Worm (Caenorhabditis elegans) whole organism, young adult: ENCODE measurements around the gene Y67D8C.7.
"Not testable (repeated sequence)": the region's sequence is repeated elsewhere in the genome, so short reads cannot be mapped to it uniquely, and the experiment has no call there.

Source experiments
- B0035.1 ChIP-seq: sonication (generic microtip); optimal IDR thresholded peaks from 2 replicates; lab custom pipeline; 2016; ENCODE audit warnings: missing genetic modification characterization, mild to moderate bottlenecking, missing compliant biosample characterization, missing genotype, missing genetic modification reagents
- B0261.1 ChIP-seq: sonication (generic microtip); optimal IDR thresholded peaks from 2 replicates; lab custom pipeline; 2016; ENCODE audit warnings: mild to moderate bottlenecking, missing genetic modification characterization, moderate library complexity, missing compliant biosample characterization
- F39B2.1 ChIP-seq: fragments of 200-800 bp; sonication (Bioruptor generic); IDR thresholded peaks from 2 replicates; pipeline ENCODE4 v1.3.6; 2022; ENCODE audit warnings: missing genetic modification reagents, missing genetic modification characterization, missing compliant biosample characterization
- F57A8.1 ChIP-seq: fragments of 200-800 bp; sonication (Bioruptor generic); optimal IDR thresholded peaks from 2 replicates; lab custom pipeline; 2018; ENCODE audit warnings: mild to moderate bottlenecking, missing genetic modification characterization, moderate library complexity, missing compliant biosample characterization
- Y67H2A.10 ChIP-seq: fragments of 200-800 bp; sonication (Bioruptor generic); conservative IDR thresholded peaks from 2 replicates; pipeline ENCODE4 v1.3.6; 2022; ENCODE audit warnings: missing genetic modification reagents, missing genetic modification characterization, missing compliant biosample characterization
- ama-1 ChIP-seq, 3 experiments: fragments of 150-350 bp in 1 of 3; sonication (generic microtip) in 2 of 3; optimal IDR thresholded peaks; 2 replicates each; lab custom pipeline; 2014 to 2018; ENCODE audit warnings: missing biosample characterization in 2 of 3, missing genetic modification characterization in 2 of 3, missing genetic modification reagents in 2 of 3
- aptf-2 ChIP-seq: fragments of 200-800 bp; sonication (Bioruptor generic); conservative IDR thresholded peaks from 2 replicates; pipeline ENCODE4 v1.3.6; 2022; ENCODE audit warnings: missing genetic modification reagents, missing genetic modification characterization, missing compliant biosample characterization
- atf-7 ChIP-seq: sonication (generic microtip); optimal IDR thresholded peaks from 2 replicates; lab custom pipeline; 2017; ENCODE audit warnings: mild to moderate bottlenecking, missing genetic modification characterization, missing compliant biosample characterization
- attf-5 ChIP-seq: fragments of 200-800 bp; sonication (Bioruptor generic); optimal IDR thresholded peaks from 2 replicates; lab custom pipeline; 2018; ENCODE audit warnings: mild to moderate bottlenecking, missing genetic modification characterization, missing compliant biosample characterization
- bed-1 ChIP-seq: fragments of 200-800 bp; sonication (Bioruptor generic); IDR thresholded peaks from 2 replicates; pipeline ENCODE4 v1.3.6; 2022; ENCODE audit warnings: missing genetic modification reagents, missing genetic modification characterization, missing compliant biosample characterization
- ccch-3 ChIP-seq: fragments of 200-800 bp; sonication (Bioruptor generic); optimal IDR thresholded peaks from 2 replicates; lab custom pipeline; 2018; ENCODE audit warnings: mild to moderate bottlenecking, missing genetic modification characterization, missing compliant biosample characterization
- cebp-1 ChIP-seq, 2 experiments: fragments of 200-800 bp in 1 of 2; sonication (Bioruptor generic) in 1 of 2; sonication (generic microtip) in 1 of 2; IDR thresholded peaks in 1 of 2; optimal IDR thresholded peaks in 1 of 2; 2 replicates each; pipeline versions ENCODE4 v1.3.6 to Lab custom; 2017 to 2022; ENCODE audit warnings: missing compliant biosample characterization in 2 of 2, missing genetic modification characterization in 2 of 2, mild to moderate bottlenecking in 1 of 2, missing genetic modification reagents in 1 of 2, moderate library complexity in 1 of 2
- ceh-40 ChIP-seq: fragments of 200-800 bp; sonication (Bioruptor generic); IDR thresholded peaks from 2 replicates; pipeline ENCODE4 v1.3.6; 2022; ENCODE audit warnings: missing genetic modification characterization, missing compliant biosample characterization
- ceh-91 ChIP-seq: fragments of 200-800 bp; sonication (Bioruptor generic); IDR thresholded peaks from 2 replicates; pipeline ENCODE4 v1.3.6; 2022; ENCODE audit warnings: missing genetic modification reagents, missing genetic modification characterization, missing compliant biosample characterization
- efl-1 ChIP-seq: fragments of 150-350 bp; optimal IDR thresholded peaks from 2 replicates; lab custom pipeline; 2014; ENCODE audit warnings: missing biosample characterization, missing genetic modification reagents, missing genetic modification characterization
- hsf-1 ChIP-seq: fragments of 200-800 bp; sonication (Bioruptor generic); IDR thresholded peaks from 2 replicates; pipeline ENCODE4 v1.3.6; 2022; ENCODE audit warnings: missing genetic modification reagents, missing genetic modification characterization, missing compliant biosample characterization
- let-526 ChIP-seq: fragments of 200-800 bp; sonication (Bioruptor generic); IDR thresholded peaks from 2 replicates; pipeline ENCODE4 v1.3.6; 2022; ENCODE audit warnings: missing genetic modification reagents, missing genetic modification characterization, missing compliant biosample characterization
- lin-35 ChIP-seq, 3 experiments: fragments of 150-350 bp in 2 of 3; sonication (generic microtip) in 1 of 3; optimal IDR thresholded peaks; 2 replicates each; lab custom pipeline; 2014 to 2018; ENCODE audit warnings: missing biosample characterization in 3 of 3, missing genetic modification characterization in 3 of 3, missing genetic modification reagents in 3 of 3
- lin-40 ChIP-seq: sonication (generic microtip); optimal IDR thresholded peaks from 2 replicates; lab custom pipeline; 2016; ENCODE audit warnings: missing genetic modification characterization, mild to moderate bottlenecking, missing compliant biosample characterization, missing genotype, missing genetic modification reagents
- lin-54 ChIP-seq: fragments of 200-800 bp; sonication (Bioruptor generic); optimal IDR thresholded peaks from 2 replicates; lab custom pipeline; 2018; ENCODE audit warnings: mild to moderate bottlenecking, missing genetic modification characterization, missing compliant biosample characterization
- lir-1 ChIP-seq: fragments of 200-800 bp; sonication (Bioruptor generic); conservative IDR thresholded peaks from 2 replicates; pipeline ENCODE4 v1.3.6; 2022; ENCODE audit warnings: missing genetic modification reagents, missing genetic modification characterization, missing compliant biosample characterization
- lsl-1 ChIP-seq: fragments of 200-800 bp; sonication (Bioruptor generic); optimal IDR thresholded peaks from 2 replicates; lab custom pipeline; 2018; ENCODE audit warnings: mild to moderate bottlenecking, missing genetic modification characterization, moderate library complexity, missing compliant biosample characterization
- lsy-27 ChIP-seq: sonication (generic microtip); optimal IDR thresholded peaks from 2 replicates; lab custom pipeline; 2017; ENCODE audit warnings: missing genetic modification characterization, mild to moderate bottlenecking, missing compliant biosample characterization, antibody characterized with exemption, missing genotype, borderline replicate concordance; ENCODE audit not compliant: insufficient read depth
- madf-10 ChIP-seq: sonication (generic microtip); optimal IDR thresholded peaks from 2 replicates; lab custom pipeline; 2016; ENCODE audit warnings: mild to moderate bottlenecking, missing genetic modification characterization, missing compliant biosample characterization
- madf-3 ChIP-seq: fragments of 200-800 bp; sonication (Bioruptor generic); IDR thresholded peaks from 2 replicates; pipeline ENCODE4 v1.3.6; 2022; ENCODE audit warnings: missing genetic modification reagents, missing genetic modification characterization, missing compliant biosample characterization
- madf-8 ChIP-seq: fragments of 200-800 bp; sonication (Bioruptor generic); conservative IDR thresholded peaks from 2 replicates; pipeline ENCODE4 v1.3.6; 2022; ENCODE audit warnings: missing genetic modification reagents, missing genetic modification characterization, missing compliant biosample characterization
- mes-4 ChIP-seq: sonication (generic microtip); optimal IDR thresholded peaks from 2 replicates; lab custom pipeline; 2016; ENCODE audit warnings: missing genotype, missing genetic modification characterization, missing compliant biosample characterization
- mxl-1 ChIP-seq: sonication (generic microtip); optimal IDR thresholded peaks from 2 replicates; lab custom pipeline; 2016; ENCODE audit warnings: missing genetic modification characterization, missing compliant biosample characterization
- pbrm-1 ChIP-seq: fragments of 200-800 bp; sonication (Bioruptor generic); IDR thresholded peaks from 2 replicates; pipeline ENCODE4 v1.3.6; 2022; ENCODE audit warnings: missing genetic modification reagents, missing genetic modification characterization, missing compliant biosample characterization
- snpc-3.4 ChIP-seq: sonication (generic microtip); optimal IDR thresholded peaks from 2 replicates; lab custom pipeline; 2017; ENCODE audit warnings: missing genetic modification characterization, mild to moderate bottlenecking, missing compliant biosample characterization, antibody characterized with exemption, moderate library complexity, missing genotype, missing genetic modification reagents
- snpc-4 ChIP-seq, 5 experiments: fragments of 150-350 bp in 1 of 5; sonication (generic microtip) in 4 of 5; optimal IDR thresholded peaks; 2 replicates each; lab custom pipeline; 2014 to 2018; ENCODE audit warnings: missing genetic modification characterization in 5 of 5, missing biosample characterization in 3 of 5, antibody characterized with exemption in 2 of 5, mild to moderate bottlenecking in 2 of 5, missing compliant biosample characterization in 2 of 5, missing genotype in 2 of 5, moderate library complexity in 2 of 5, missing genetic modification reagents in 1 of 5
- tbp1 ChIP-seq: fragments of 200-800 bp; sonication (Bioruptor generic); optimal IDR thresholded peaks from 2 replicates; lab custom pipeline; 2018; ENCODE audit warnings: mild to moderate bottlenecking, missing genetic modification characterization, missing compliant biosample characterization
- tbx-9 ChIP-seq: sonication (generic microtip); optimal IDR thresholded peaks from 2 replicates; lab custom pipeline; 2016; ENCODE audit warnings: borderline replicate concordance, missing genetic modification characterization, inconsistent platforms, missing compliant biosample characterization
- unc-62 ChIP-seq: fragments of 150-350 bp; optimal IDR thresholded peaks from 2 replicates; lab custom pipeline; 2014; ENCODE audit warnings: missing biosample characterization, missing genetic modification reagents, missing genetic modification characterization
- zfh-2 ChIP-seq: fragments of 200-800 bp; sonication (Bioruptor generic); conservative IDR thresholded peaks from 2 replicates; pipeline ENCODE4 v1.3.6; 2022; ENCODE audit warnings: missing genetic modification reagents, missing genetic modification characterization, missing compliant biosample characterization
- ztf-18 ChIP-seq: sonication (generic microtip); optimal IDR thresholded peaks from 2 replicates; lab custom pipeline; 2016; ENCODE audit warnings: missing genotype, mild to moderate bottlenecking, missing genetic modification characterization, missing compliant biosample characterization
- ztf-25 ChIP-seq: fragments of 200-800 bp; sonication (Bioruptor generic); IDR thresholded peaks from 2 replicates; pipeline ENCODE4 v1.3.6; 2022; ENCODE audit warnings: missing genetic modification reagents, missing genetic modification characterization, missing compliant biosample characterization

The Y67D8C.7 gene

ce11 chrIV:3025874-3026609 lies 40.7 kb downstream of the Y67D8C.7 start:
- TF ChIP-seq ama-1 (optimal IDR thresholded peaks at IDR 0.05; lab: Kevin White, UChicago) (no peak), ama-1 (GFP tag; optimal IDR thresholded peaks at IDR 0.05; lab: Kevin White, UChicago) (no peak), mes-4 (tag; lab: Kevin White, UChicago) (no peak), madf-10 (tag; lab: Kevin White, UChicago) (no peak), B0261.1 (tag; lab: Kevin White, UChicago) (no peak), snpc-3.4 (no peak), ccch-3 (no peak)
- TF ChIP-seq, all 124 proteins: peak for 0

DNA sequence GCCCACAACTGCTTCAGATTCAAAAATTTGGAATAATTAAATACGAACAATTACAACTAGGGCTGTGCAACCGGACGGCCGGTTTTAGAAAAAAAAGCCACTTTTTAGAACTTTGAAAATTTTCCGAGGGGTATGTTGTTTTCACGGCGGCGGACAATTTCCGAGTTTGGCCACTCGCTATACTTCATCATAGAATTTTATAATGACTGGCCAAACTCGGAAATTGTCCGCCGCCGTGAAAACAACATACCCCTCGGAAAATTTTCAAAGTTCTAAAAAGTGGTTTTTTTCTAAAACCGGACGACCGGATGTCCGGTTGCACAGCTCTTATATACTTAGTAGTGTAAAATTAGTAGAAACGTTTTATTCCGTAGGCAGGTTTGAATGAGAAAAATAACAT lies 45.4 kb downstream of the Y67D8C.7 start:
- TF ChIP-seq snpc-4 (GFP tag; optimal IDR thresholded peaks at IDR 0.05; lab: Kevin White, UChicago), result not testable (repeated sequence)
- TF ChIP-seq snpc-4 (tag; optimal IDR thresholded peaks at IDR 0.05; lab: Kevin White, UChicago), result peak in 2 of 4 experiments; percentile 61 to 82

DNA sequence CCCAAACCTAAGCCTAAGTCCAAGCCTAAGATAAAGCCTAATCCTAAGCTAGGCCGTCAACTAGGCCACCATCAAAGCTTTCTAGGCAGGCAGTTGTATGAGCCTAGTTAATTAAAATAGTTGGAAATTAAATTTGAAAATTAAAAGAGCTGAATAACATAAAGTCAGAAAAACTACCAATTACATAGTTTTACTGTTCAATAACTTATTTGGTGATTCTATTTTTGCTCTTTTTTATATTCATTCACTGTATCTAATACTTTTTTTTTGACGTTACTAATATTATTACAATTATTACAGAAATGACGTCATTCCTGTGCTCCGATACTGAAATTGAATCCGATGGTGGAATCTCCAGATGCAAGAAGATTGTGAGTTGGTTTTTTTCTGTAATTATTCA lies 47.3 kb downstream of the Y67D8C.7 start, which contains the start of gene lin-22:
TSS of gene lin-22 (plus strand) at position 301 of the 400 bp plus-strand sequence.
- TF ChIP-seq bed-1 (GFP tag; lab: Robert Waterston, UW) (no peak), lsl-1 (GFP tag; lab: Kevin White, UChicago) (no peak), unc-62 (GFP tag; lab: Kevin White, UChicago) (no peak), madf-3 (GFP tag; lab: Robert Waterston, UW) (no peak), aptf-2 (GFP tag; lab: Robert Waterston, UW) (no peak), tbx-9 (no peak), tbp1 (no peak), F39B2.1 (GFP tag; lab: Robert Waterston, UW) (no peak), zfh-2 (GFP tag; lab: Robert Waterston, UW) (no peak), let-526 (GFP tag; lab: Robert Waterston, UW) (no peak), lin-35 (GFP tag; optimal IDR thresholded peaks at IDR 0.05; lab: Kevin White, UChicago) (no peak), pbrm-1 (GFP tag; lab: Robert Waterston, UW) (no peak), mxl-1 (tag; lab: Kevin White, UChicago) (no peak), madf-8 (GFP tag; lab: Robert Waterston, UW) (no peak), F57A8.1 (GFP tag; lab: Kevin White, UChicago) (no peak)

ce11 chrIV:3018588-3018987 lies 48.1 kb downstream of the Y67D8C.7 start:
- TF ChIP-seq ceh-91 (GFP tag; lab: Robert Waterston, UW), result no peak
- no peak for TF ChIP-seq lir-1
- TF ChIP-seq lin-40 (tag; lab: Kevin White, UChicago), result no peak
- no peak for TF ChIP-seq lin-54
- no peak for TF ChIP-seq ceh-40 (GFP tag; lab: Robert Waterston, UW)
- no peak for TF ChIP-seq madf-3 (GFP tag; lab: Robert Waterston, UW)
- TF ChIP-seq attf-5 (GFP tag; lab: Kevin White, UChicago), result no peak
- TF ChIP-seq efl-1 (GFP tag; lab: Kevin White, UChicago), result no peak
- TF ChIP-seq unc-62 (GFP tag; lab: Kevin White, UChicago), result no peak
- TF ChIP-seq F39B2.1 (GFP tag; lab: Robert Waterston, UW), result no peak
- no peak for TF ChIP-seq madf-8 (GFP tag; lab: Robert Waterston, UW)
- no peak for TF ChIP-seq Y67H2A.10 (GFP tag; lab: Robert Waterston, UW)
- TF ChIP-seq lsy-27, result no peak
- TF ChIP-seq ztf-18 (tag; lab: Kevin White, UChicago), result no peak
- no peak for TF ChIP-seq ztf-25
- TF ChIP-seq hsf-1, result no peak
- no peak for TF ChIP-seq atf-7
- TF ChIP-seq cebp-1 (GFP tag; IDR thresholded peaks at IDR 0.05; lab: Robert Waterston, UW), result no peak
- TF ChIP-seq cebp-1 (tag; optimal IDR thresholded peaks at IDR 0.05; lab: Kevin White, UChicago), result no peak
- no peak for TF ChIP-seq B0035.1 (tag; lab: Kevin White, UChicago)
